Fruit fly (Drosophila melanogaster) whole organism, prepupa: ENCODE measurements around the gene CG32669.

ENCODE experiments used
- Blimp-1 ChIP-seq: fragments of 200-800 bp; sonication (Bioruptor generic); optimal IDR thresholded peaks from 3 replicates; lab custom pipeline; 2017; ENCODE audit warnings: missing biosample characterization, missing genetic modification characterization, mild to moderate bottlenecking, moderate library complexity, missing genetic modification reagents
- CG10669 ChIP-seq: fragments of 200-800 bp; sonication (Bioruptor generic); optimal IDR thresholded peaks from 3 replicates; lab custom pipeline; 2018; ENCODE audit warnings: missing biosample characterization, mild to moderate bottlenecking, missing genetic modification characterization, moderate library complexity
- CG11294 ChIP-seq: fragments of 200-800 bp; sonication (Bioruptor generic); IDR thresholded peaks from 2 replicates; pipeline ENCODE4 v1.3.6; 2022; ENCODE audit warnings: missing biosample characterization, missing genetic modification characterization
- CG11902 ChIP-seq: fragments of 200-800 bp; sonication (Bioruptor generic); optimal IDR thresholded peaks from 3 replicates; lab custom pipeline; 2016; ENCODE audit warnings: missing biosample characterization, missing genetic modification characterization
- CG16779 ChIP-seq: fragments of 200-800 bp; sonication (Bioruptor generic); optimal IDR thresholded peaks from 3 replicates; lab custom pipeline; 2017; ENCODE audit warnings: missing biosample characterization, mild to moderate bottlenecking, missing genetic modification characterization
- CG3032 ChIP-seq: fragments of 200-800 bp; optimal IDR thresholded peaks from 2 replicates; lab custom pipeline; 2019; ENCODE audit warnings: missing biosample characterization, mild to moderate bottlenecking, missing genetic modification characterization, moderate library complexity
- CG32006 ChIP-seq: fragments of 200-800 bp; sonication (Bioruptor generic); optimal IDR thresholded peaks from 3 replicates; lab custom pipeline; 2017; ENCODE audit warnings: missing biosample characterization, mild to moderate bottlenecking, missing genetic modification characterization
- CG6163 ChIP-seq: fragments of 200-800 bp; sonication (Bioruptor generic); IDR thresholded peaks from 3 replicates; pipeline ENCODE4 v1.3.6; 2022; ENCODE audit warnings: missing biosample characterization, missing genetic modification characterization
- CG6276 ChIP-seq: fragments of 200-800 bp; sonication (Bioruptor generic); optimal IDR thresholded peaks from 2 replicates; lab custom pipeline; 2017; ENCODE audit warnings: missing biosample characterization, mild to moderate bottlenecking, missing genetic modification characterization
- CG6792 ChIP-seq: fragments of 200-800 bp; sonication (Bioruptor generic); optimal IDR thresholded peaks from 3 replicates; lab custom pipeline; 2016; ENCODE audit warnings: missing biosample characterization, missing genetic modification characterization
- CG6808 ChIP-seq: fragments of 200-800 bp; sonication (Bioruptor generic); optimal IDR thresholded peaks from 3 replicates; lab custom pipeline; 2017; ENCODE audit warnings: missing biosample characterization, missing genetic modification characterization, mild to moderate bottlenecking, moderate library complexity, missing genetic modification reagents
- CG6854 ChIP-seq: fragments of 200-800 bp; sonication (Bioruptor generic); optimal IDR thresholded peaks from 2 replicates; lab custom pipeline; 2017; ENCODE audit warnings: missing biosample characterization, mild to moderate bottlenecking, missing genetic modification characterization
- CG7368 ChIP-seq: fragments of 200-800 bp; sonication (Bioruptor generic); optimal IDR thresholded peaks from 3 replicates; lab custom pipeline; 2016; ENCODE audit warnings: missing biosample characterization, missing genetic modification characterization
- CG8632 ChIP-seq: fragments of 200-800 bp; sonication (Bioruptor generic); optimal IDR thresholded peaks from 3 replicates; lab custom pipeline; 2016; ENCODE audit warnings: missing biosample characterization, missing genetic modification characterization
- Eip75B ChIP-seq: fragments of 200-800 bp; sonication (Bioruptor generic); optimal IDR thresholded peaks from 3 replicates; lab custom pipeline; 2016; ENCODE audit warnings: missing biosample characterization, missing genetic modification characterization
- Eip93F ChIP-seq: fragments of 200-800 bp; sonication (Bioruptor generic); optimal IDR thresholded peaks from 2 replicates; lab custom pipeline; 2016; ENCODE audit warnings: missing biosample characterization, mild to moderate bottlenecking, missing genetic modification characterization
- Ets21C ChIP-seq: fragments of 200-800 bp; sonication (Bioruptor generic); optimal IDR thresholded peaks from 3 replicates; lab custom pipeline; 2016; ENCODE audit warnings: missing biosample characterization, missing genetic modification characterization
- Ets96B ChIP-seq: fragments of 200-800 bp; optimal IDR thresholded peaks from 2 replicates; lab custom pipeline; 2019; ENCODE audit warnings: missing biosample characterization, mild to moderate bottlenecking, missing genetic modification characterization, moderate library complexity
- Gug ChIP-seq: fragments of 200-800 bp; sonication (Bioruptor generic); IDR thresholded peaks from 2 replicates; pipeline ENCODE4 v1.3.6; 2022; ENCODE audit warnings: missing biosample characterization, missing genetic modification characterization
- Hr38 ChIP-seq: sonication (Bioruptor generic); optimal IDR thresholded peaks from 2 replicates; lab custom pipeline; 2016; ENCODE audit warnings: missing biosample characterization, missing genetic modification characterization
- Hr39 ChIP-seq: fragments of 200-800 bp; sonication (Bioruptor generic); optimal IDR thresholded peaks from 2 replicates; lab custom pipeline; 2016; ENCODE audit warnings: missing biosample characterization, missing genetic modification characterization
- Met ChIP-seq: fragments of 200-800 bp; sonication (Bioruptor generic); optimal IDR thresholded peaks from 3 replicates; lab custom pipeline; 2016; ENCODE audit warnings: missing biosample characterization, missing genetic modification characterization
- OdsH ChIP-seq: fragments of 200-800 bp; sonication (Bioruptor generic); optimal IDR thresholded peaks from 3 replicates; lab custom pipeline; 2016; ENCODE audit warnings: missing biosample characterization, missing genetic modification characterization
- Smox ChIP-seq: fragments of 200-800 bp; sonication (Bioruptor generic); optimal IDR thresholded peaks from 3 replicates; lab custom pipeline; 2016; ENCODE audit warnings: missing biosample characterization, missing genetic modification characterization
- Sox102F ChIP-seq: fragments of 200-800 bp; sonication (Bioruptor generic); optimal IDR thresholded peaks from 2 replicates; lab custom pipeline; 2016; ENCODE audit warnings: missing biosample characterization, mild to moderate bottlenecking, missing genetic modification characterization
- Sox15 ChIP-seq: fragments of 200-800 bp; sonication (Bioruptor generic); optimal IDR thresholded peaks from 3 replicates; lab custom pipeline; 2016; ENCODE audit warnings: missing biosample characterization, missing genetic modification characterization
- achi ChIP-seq: fragments of 200-800 bp; sonication (Bioruptor generic); optimal IDR thresholded peaks from 3 replicates; lab custom pipeline; 2016; ENCODE audit warnings: missing biosample characterization, missing genetic modification characterization
- dac ChIP-seq: fragments of 200-800 bp; sonication (Bioruptor generic); optimal IDR thresholded peaks from 2 replicates; lab custom pipeline; 2017; ENCODE audit warnings: missing biosample characterization, mild to moderate bottlenecking, missing genetic modification characterization
- dsx ChIP-seq: fragments of 200-800 bp; optimal IDR thresholded peaks from 3 replicates; lab custom pipeline; 2019; ENCODE audit warnings: missing biosample characterization, mild to moderate bottlenecking, missing genetic modification characterization, moderate library complexity; ENCODE audit not compliant: poor library complexity, severe bottlenecking
- eg ChIP-seq: fragments of 200-800 bp; sonication (Bioruptor generic); IDR thresholded peaks from 3 replicates; pipeline ENCODE4 v1.3.6; 2022; ENCODE audit warnings: missing biosample characterization, missing genetic modification characterization
- esn ChIP-seq: fragments of 200-800 bp; sonication (Bioruptor generic); optimal IDR thresholded peaks from 2 replicates; lab custom pipeline; 2016; ENCODE audit warnings: missing biosample characterization, mild to moderate bottlenecking, missing genetic modification characterization, moderate library complexity
- fd59A ChIP-seq: fragments of 200-800 bp; sonication (Bioruptor generic); optimal IDR thresholded peaks from 2 replicates; lab custom pipeline; 2017; ENCODE audit warnings: missing biosample characterization, mild to moderate bottlenecking, missing genetic modification characterization, missing genetic modification reagents
- fkh ChIP-seq: fragments of 200-800 bp; sonication (Bioruptor generic); optimal IDR thresholded peaks from 3 replicates; lab custom pipeline; 2017; ENCODE audit warnings: missing biosample characterization, mild to moderate bottlenecking, missing genetic modification characterization, moderate library complexity
- pdm3 ChIP-seq: fragments of 200-800 bp; sonication (Bioruptor generic); optimal IDR thresholded peaks from 3 replicates; lab custom pipeline; 2016; ENCODE audit warnings: missing biosample characterization, missing genetic modification characterization
- salr ChIP-seq, 2 experiments: fragments of 200-800 bp; sonication (Bioruptor generic); optimal IDR thresholded peaks; 3 replicates each; lab custom pipeline; 2016 to 2018; ENCODE audit warnings: missing biosample characterization in 2 of 2, missing genetic modification characterization in 2 of 2, mild to moderate bottlenecking in 1 of 2
- spab ChIP-seq: fragments of 200-800 bp; sonication (Bioruptor generic); optimal IDR thresholded peaks from 2 replicates; lab custom pipeline; 2017; ENCODE audit warnings: missing biosample characterization, mild to moderate bottlenecking, missing genetic modification characterization, missing genetic modification reagents
- ss ChIP-seq, 2 experiments: fragments of 200-800 bp; sonication (Bioruptor generic); optimal IDR thresholded peaks; 2 replicates in 1 of 2; 3 replicates in 1 of 2; lab custom pipeline; 2017 to 2018; ENCODE audit warnings: mild to moderate bottlenecking in 2 of 2, missing biosample characterization in 2 of 2, missing genetic modification characterization in 2 of 2, moderate library complexity in 1 of 2
- topi ChIP-seq: fragments of 200-800 bp; sonication (Bioruptor generic); optimal IDR thresholded peaks from 3 replicates; lab custom pipeline; 2016; ENCODE audit warnings: missing biosample characterization, missing genetic modification characterization

Gene CG32669

DNA sequence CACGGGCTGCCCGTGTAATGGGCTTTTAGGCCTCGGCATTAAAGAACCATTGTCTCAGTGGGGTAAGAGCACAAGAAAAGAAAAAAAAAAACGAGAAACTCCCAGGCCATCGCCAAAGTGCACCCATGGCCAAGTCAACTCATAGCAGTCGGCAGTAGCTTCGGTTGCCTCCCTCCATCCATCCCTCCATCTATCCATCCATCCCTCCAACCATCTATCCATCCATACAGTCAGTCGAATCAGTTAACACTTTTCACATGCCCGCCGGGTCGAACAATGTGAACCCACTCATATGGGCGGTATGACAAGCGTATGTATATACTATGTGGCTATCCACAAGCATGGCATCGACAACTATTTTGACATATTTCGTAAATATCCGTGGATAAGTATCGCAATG, 22.8 kb upstream of the CG32669 start:
- no peak for TF ChIP-seq Eip93F (GFP tag; lab: Kevin White, UChicago)
- no peak for TF ChIP-seq CG3032 (tag; lab: Kevin White, UChicago)
- TF ChIP-seq Sox15 (GFP tag; lab: Kevin White, UChicago), result no peak
- no peak for TF ChIP-seq pdm3 (GFP tag; lab: Kevin White, UChicago)
- TF ChIP-seq CG6792 (GFP tag; lab: Kevin White, UChicago), result no peak
- no peak for TF ChIP-seq CG11902
- TF ChIP-seq achi (GFP tag; lab: Kevin White, UChicago), result no peak
- no peak for TF ChIP-seq dsx (GFP tag; lab: Kevin White, UChicago)
- TF ChIP-seq Sox102F (GFP tag; lab: Kevin White, UChicago), result no peak
- no peak for TF ChIP-seq CG6854 (GFP tag; lab: Kevin White, UChicago)
- TF ChIP-seq Ets96B (tag; lab: Kevin White, UChicago), result no peak
- no peak for TF ChIP-seq spab (GFP tag; lab: Kevin White, UChicago)
- TF ChIP-seq CG8632 (GFP tag; lab: Kevin White, UChicago), result no peak
- no peak for TF ChIP-seq OdsH (GFP tag; lab: Kevin White, UChicago)
- no peak for TF ChIP-seq CG32006 (GFP tag; lab: Kevin White, UChicago)
- no peak for TF ChIP-seq CG6808 (GFP tag; lab: Kevin White, UChicago)
- TF ChIP-seq eg (GFP tag; lab: Robert Waterston, UW), result no peak
- TF ChIP-seq CG6276 (GFP tag; lab: Kevin White, UChicago), result no peak
- no peak for TF ChIP-seq Hr38
- TF ChIP-seq CG11294 (GFP tag; lab: Robert Waterston, UW), result no peak

DNA sequence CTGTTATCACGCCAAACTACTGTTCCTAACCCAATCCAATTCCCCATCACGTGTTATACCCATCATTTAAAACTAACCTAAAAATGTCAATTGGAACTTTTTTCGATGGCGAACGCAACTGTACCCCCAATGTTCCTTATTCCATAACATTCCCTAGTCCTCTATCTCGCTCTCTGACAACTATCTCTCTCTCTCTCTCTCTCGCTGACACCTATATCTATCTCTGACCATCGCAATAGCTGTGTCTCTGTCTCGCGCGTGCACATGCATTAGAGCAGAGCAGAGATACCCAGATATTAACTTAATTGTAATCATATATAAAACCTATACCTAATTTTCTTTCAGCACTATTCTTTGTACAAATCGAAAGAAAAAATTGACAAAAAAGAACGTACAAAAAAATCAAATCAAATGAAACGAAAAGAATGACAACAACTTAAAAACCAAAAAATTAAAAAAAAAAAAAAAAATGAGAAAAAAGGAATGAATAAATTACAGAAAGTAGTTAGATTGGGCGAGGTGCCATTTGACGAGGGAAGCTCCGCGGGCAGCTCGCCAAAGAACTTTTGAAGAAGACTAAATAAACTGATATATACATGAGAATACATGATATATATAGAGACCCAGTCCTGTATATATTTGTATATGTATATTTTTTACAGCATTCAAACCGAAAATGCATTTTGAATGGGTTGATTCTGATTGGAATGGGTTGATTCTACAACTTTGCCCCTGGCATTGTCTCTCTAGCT, 20.9 kb upstream of the CG32669 start:
- TF ChIP-seq CG7368 (GFP tag; lab: Kevin White, UChicago) (no peak), esn (GFP tag; lab: Kevin White, UChicago) (no peak), Hr38 (no peak), CG10669 (no peak), Sox102F (GFP tag; lab: Kevin White, UChicago) (no peak), topi (GFP tag; lab: Kevin White, UChicago) (no peak), CG6808 (GFP tag; lab: Kevin White, UChicago) (no peak), OdsH (GFP tag; lab: Kevin White, UChicago) (no peak), dac (no peak), Ets21C (no peak), Met (GFP tag; lab: Kevin White, UChicago) (no peak), Hr39 (no peak)
- TF ChIP-seq, all 60 proteins: peak for 0

DNA sequence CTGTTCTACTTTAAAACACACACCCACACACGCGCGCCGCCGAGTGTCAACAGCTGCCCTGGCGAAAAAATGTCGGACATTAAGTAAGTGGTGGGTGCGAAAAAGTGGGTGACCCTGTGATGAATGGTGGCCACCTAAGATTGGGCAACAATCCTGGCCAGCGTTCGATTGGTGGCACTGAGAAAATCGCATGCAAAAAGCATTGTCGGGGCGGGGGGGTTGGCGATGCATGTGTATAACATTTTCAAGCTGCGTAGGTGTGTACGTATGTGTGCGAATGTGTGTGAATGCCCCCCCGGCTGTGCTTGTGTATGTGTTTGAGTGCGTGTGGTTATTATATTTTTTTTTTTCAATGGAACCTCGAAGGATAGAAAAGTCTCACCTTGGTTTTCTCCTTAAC, 13.0 kb upstream of the CG32669 start:
- no peak for TF ChIP-seq CG6163 (GFP tag; lab: Robert Waterston, UW)
- no peak for TF ChIP-seq CG11294 (GFP tag; lab: Robert Waterston, UW)
- no peak for TF ChIP-seq CG16779 (tag; lab: Kevin White, UChicago)
- TF ChIP-seq Blimp-1 (GFP tag; lab: Kevin White, UChicago), result no peak
- no peak for TF ChIP-seq Gug (GFP tag; lab: Robert Waterston, UW)
- TF ChIP-seq fd59A, result no peak
- TF ChIP-seq Sox15 (GFP tag; lab: Kevin White, UChicago), result no peak
- TF ChIP-seq dac, result no peak
- TF ChIP-seq CG6276 (GFP tag; lab: Kevin White, UChicago), result no peak
- no peak for TF ChIP-seq CG7368 (GFP tag; lab: Kevin White, UChicago)
- TF ChIP-seq Eip75B, result no peak
- no peak for TF ChIP-seq Sox102F (GFP tag; lab: Kevin White, UChicago)
- no peak for TF ChIP-seq Smox (GFP tag; lab: Kevin White, UChicago)
- no peak for TF ChIP-seq fkh (GFP tag; lab: Kevin White, UChicago)
- no peak for TF ChIP-seq salr (GFP tag; optimal IDR thresholded peaks at IDR 0.05; lab: Kevin White, UChicago)
- TF ChIP-seq CG32006 (GFP tag; lab: Kevin White, UChicago), result no peak
- TF ChIP-seq CG11902, result no peak
- TF ChIP-seq CG8632 (GFP tag; lab: Kevin White, UChicago), result no peak
- no peak for TF ChIP-seq ss (GFP tag; optimal IDR thresholded peaks at IDR 0.05; lab: Kevin White, UChicago)
